Worm (Caenorhabditis elegans): ENCODE data around the gene tbc-2.

DNA sequence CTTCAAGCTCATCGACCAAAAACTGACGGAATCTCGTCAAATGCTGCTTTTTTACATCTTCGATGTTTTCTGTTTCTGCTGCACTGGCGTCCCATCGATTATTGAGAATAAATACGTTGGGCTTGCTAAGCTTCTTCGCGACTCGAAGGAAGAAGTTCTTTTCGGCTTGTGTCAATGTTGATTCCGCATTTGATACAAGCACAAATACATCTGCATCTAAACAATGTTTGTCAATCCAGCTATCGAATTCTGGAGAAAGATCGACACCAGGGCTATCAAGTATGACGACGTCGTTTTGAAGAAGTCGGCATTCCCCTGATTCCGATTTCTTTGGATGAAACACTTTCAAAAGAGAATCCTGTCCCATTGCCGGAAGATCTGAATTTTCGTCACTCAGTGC is 7.9 kb upstream of the tbc-2 start:
- no peak for TF ChIP-seq nhr-76 (tag; optimal IDR thresholded peaks at IDR 0.05)
- TF ChIP-seq lin-15B (tag; optimal IDR thresholded peaks at IDR 0.05), result no peak

Data from whole organism, L3 larva.